Fruit fly (Drosophila melanogaster): Measurements from ENCODE around the gene B-H2.

Gene B-H2

DNA sequence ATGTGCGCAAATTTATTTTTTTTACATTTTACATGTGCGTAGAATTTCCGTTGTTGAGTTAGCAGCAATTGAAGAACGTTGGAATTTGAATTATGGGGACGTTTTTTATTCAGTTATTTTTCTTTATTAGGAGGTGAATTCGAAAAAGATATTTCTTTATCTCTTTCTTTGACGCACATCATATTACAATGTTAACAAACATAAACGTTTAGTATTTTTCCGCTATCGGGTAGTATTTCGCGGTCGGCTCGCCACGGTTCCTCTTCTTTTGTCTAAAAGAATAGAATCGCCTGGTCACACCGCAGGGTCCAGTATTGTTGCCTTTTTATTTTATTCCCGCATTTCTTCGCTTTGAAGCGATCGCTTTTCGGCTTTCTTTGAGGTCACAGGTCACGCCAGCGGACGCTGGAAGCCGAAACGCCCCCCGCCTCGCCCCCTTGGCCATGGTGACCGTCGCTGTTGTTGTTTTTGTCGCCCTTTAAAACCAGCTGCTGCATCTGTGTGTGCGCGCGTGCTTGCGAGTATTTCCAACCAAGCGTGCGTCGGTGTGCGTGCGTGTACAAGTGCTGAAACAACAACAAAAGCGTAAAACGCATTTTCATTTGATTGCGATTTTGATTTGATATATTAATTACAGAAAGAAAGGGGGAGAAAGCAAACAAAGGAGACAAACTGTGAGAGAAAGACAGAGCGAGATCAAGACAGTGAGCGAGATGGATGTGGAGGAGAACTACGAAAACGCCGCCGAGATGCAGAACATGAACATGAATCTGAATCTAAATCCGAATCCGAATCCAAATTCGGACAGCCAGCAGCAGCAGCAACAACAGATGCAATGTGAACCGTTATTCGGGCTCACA lies 11.9 kb upstream of the B-H2 start (continued):
- TF ChIP-seq bbx (GFP tag; IDR thresholded peaks at IDR 0.05; ENCODE audit: partially characterized antibody) = peak; percentile 12; the same call in 1 of the 2 replicates
- peak; percentile 1 for TF ChIP-seq CG34376 (GFP tag; optimal IDR thresholded peaks at IDR 0.05)
- TF ChIP-seq Neu2 (GFP tag; optimal IDR thresholded peaks at IDR 0.05; ENCODE audit: borderline replicate concordance) = no peak
- TF ChIP-seq jumu (GFP tag; optimal IDR thresholded peaks at IDR 0.05) = no peak
- no peak for TF ChIP-seq gt (GFP tag; IDR thresholded peaks at IDR 0.05)
- no peak for TF ChIP-seq CG6765 (GFP tag; optimal IDR thresholded peaks at IDR 0.05)
- TF ChIP-seq CG11456 (GFP tag; IDR thresholded peaks at IDR 0.05) = no peak
- TF ChIP-seq aop (GFP tag; IDR thresholded peaks at IDR 0.05) = no peak
- no peak for TF ChIP-seq sc (optimal IDR thresholded peaks at IDR 0.05)
- no peak for TF ChIP-seq sc (GFP tag; optimal IDR thresholded peaks at IDR 0.05)
- TF ChIP-seq CG3838 (GFP tag; optimal IDR thresholded peaks at IDR 0.05) = no peak
- TF ChIP-seq CG34224 (GFP tag; IDR thresholded peaks at IDR 0.05; ENCODE audit: partially characterized antibody) = peak; percentile 48; the same call in 2 of the 3 replicates
- no peak for TF ChIP-seq CG30020 (tag; optimal IDR thresholded peaks at IDR 0.05)
- no peak for TF ChIP-seq fd102C (GFP tag; optimal IDR thresholded peaks at IDR 0.05)
- peak; percentile 36; the same call in 1 of the 3 replicates for TF ChIP-seq Aef1 (GFP tag; IDR thresholded peaks at IDR 0.05)
- TF ChIP-seq CG31365 (tag; optimal IDR thresholded peaks at IDR 0.05) = no peak
- no peak for TF ChIP-seq CG8089 (GFP tag; optimal IDR thresholded peaks at IDR 0.05)
- TF ChIP-seq MBD-R2 (GFP tag; IDR thresholded peaks at IDR 0.05) = peak; percentile 26
- TF ChIP-seq Jarid2 (GFP tag; optimal IDR thresholded peaks at IDR 0.05) = peak; percentile 36
- TF ChIP-seq cas (GFP tag; IDR thresholded peaks at IDR 0.05) = no peak
- no peak for TF ChIP-seq hbn (GFP tag; IDR thresholded peaks at IDR 0.05; ENCODE audit: partially characterized antibody)
- TF ChIP-seq fd3F (GFP tag; optimal IDR thresholded peaks at IDR 0.05) = no peak
- no peak for TF ChIP-seq CG9932 (GFP tag; IDR thresholded peaks at IDR 0.05)
- no peak for TF ChIP-seq Lhr (GFP tag; optimal IDR thresholded peaks at IDR 0.05)
- TF ChIP-seq ERR (GFP tag; optimal IDR thresholded peaks at IDR 0.05) = no peak
- TF ChIP-seq CG8281 (tag; optimal IDR thresholded peaks at IDR 0.05) = no peak
- TF ChIP-seq Dad (GFP tag; optimal IDR thresholded peaks at IDR 0.05) = no peak
- TF ChIP-seq Dbx (GFP tag; IDR thresholded peaks at IDR 0.05) = no peak
- TF ChIP-seq Gsc (GFP tag; IDR thresholded peaks at IDR 0.05) = no peak
- TF ChIP-seq CG6854 (GFP tag; optimal IDR thresholded peaks at IDR 0.05) = no peak
- no peak for TF ChIP-seq PHDP (tag; optimal IDR thresholded peaks at IDR 0.05)
- TF ChIP-seq odd (GFP tag; optimal IDR thresholded peaks at IDR 0.05) = no peak
- TF ChIP-seq Fer2 (tag; optimal IDR thresholded peaks at IDR 0.05) = no peak
- peak; percentile 72 for TF ChIP-seq Med (GFP tag)
- TF ChIP-seq CG10209 (GFP tag; optimal IDR thresholded peaks at IDR 0.05) = no peak
- TF ChIP-seq ewg (GFP tag; optimal IDR thresholded peaks at IDR 0.05) = no peak
- TF ChIP-seq usp (GFP tag; optimal IDR thresholded peaks at IDR 0.05) = no peak
- no peak for TF ChIP-seq knrl (GFP tag; IDR thresholded peaks at IDR 0.05; ENCODE audit: partially characterized antibody)
- no peak for TF ChIP-seq phol (tag; optimal IDR thresholded peaks at IDR 0.05)
- peak; percentile 80 for TF ChIP-seq crol (GFP tag; IDR thresholded peaks at IDR 0.05)
- TF ChIP-seq Poxn (GFP tag; IDR thresholded peaks at IDR 0.05) = no peak
- no peak for TF ChIP-seq CG14667 (GFP tag; IDR thresholded peaks at IDR 0.05)
- TF ChIP-seq CG13123 (GFP tag; optimal IDR thresholded peaks at IDR 0.05) = no peak
- no peak for TF ChIP-seq Dref (GFP tag; IDR thresholded peaks at IDR 0.05)
- TF ChIP-seq Bteb2 (GFP tag; optimal IDR thresholded peaks at IDR 0.05) = no peak
- 0 out of 3 replicates have a peak, but pooled peaks have one; percentile 34 for TF ChIP-seq Opbp (GFP tag; IDR thresholded peaks at IDR 0.05; ENCODE audit: partially characterized antibody)
- no peak for TF ChIP-seq btn (GFP tag; optimal IDR thresholded peaks at IDR 0.05)
- TF ChIP-seq CG30431 (GFP tag; optimal IDR thresholded peaks at IDR 0.05) = no peak
- TF ChIP-seq CG8765 (GFP tag; IDR thresholded peaks at IDR 0.05) = no peak

Measured in whole organism, embryonic.